Worm (Caenorhabditis elegans) whole organism, late embryonic: ENCODE data around the gene act-4.
A peak's percentile ranks its signal among the peaks of the same experiment; 100 is the strongest.

ENCODE experiments used
- C08G9.2 ChIP-seq: sonication (generic microtip); optimal IDR thresholded peaks from 2 replicates; lab custom pipeline; 2016; ENCODE audit warnings: mild to moderate bottlenecking, missing genetic modification characterization, moderate library complexity, missing compliant biosample characterization
- C38D4.7 ChIP-seq: fragments of 200-800 bp; sonication (Bioruptor generic); optimal IDR thresholded peaks from 2 replicates; lab custom pipeline; 2018; ENCODE audit warnings: mild to moderate bottlenecking, missing genetic modification characterization, moderate library complexity, missing compliant biosample characterization
- F13H6.1 ChIP-seq: sonication (generic microtip); optimal IDR thresholded peaks from 2 replicates; lab custom pipeline; 2016; ENCODE audit warnings: missing genetic modification characterization, missing compliant biosample characterization
- K02D7.2 ChIP-seq: sonication (generic microtip); optimal IDR thresholded peaks from 2 replicates; lab custom pipeline; 2017; ENCODE audit warnings: mild to moderate bottlenecking, missing genetic modification characterization, missing compliant biosample characterization
- K09A11.1 ChIP-seq: sonication (generic microtip); optimal IDR thresholded peaks from 2 replicates; lab custom pipeline; 2017; ENCODE audit warnings: antibody characterized with exemption, mild to moderate bottlenecking, missing genetic modification characterization, missing compliant biosample characterization; ENCODE audit not compliant: insufficient read depth
- ceh-18 ChIP-seq: sonication (generic microtip); optimal IDR thresholded peaks from 2 replicates; lab custom pipeline; 2016; ENCODE audit warnings: missing genetic modification characterization, missing compliant biosample characterization
- ceh-30 ChIP-seq: fragments of 150-350 bp; optimal IDR thresholded peaks from 2 replicates; lab custom pipeline; 2014; ENCODE audit warnings: missing biosample characterization, missing genetic modification characterization
- ceh-31 ChIP-seq: sonication (generic microtip); optimal IDR thresholded peaks from 2 replicates; lab custom pipeline; 2016; ENCODE audit warnings: missing genetic modification characterization, missing compliant biosample characterization
- ceh-34 ChIP-seq: sonication (generic microtip); optimal IDR thresholded peaks from 2 replicates; lab custom pipeline; 2016; ENCODE audit warnings: mild to moderate bottlenecking, missing genetic modification characterization, missing compliant biosample characterization
- ceh-45 ChIP-seq: fragments of 200-800 bp; sonication (Bioruptor generic); IDR thresholded peaks from 2 replicates; pipeline ENCODE4 v1.3.6; 2022; ENCODE audit warnings: missing genetic modification reagents, missing genetic modification characterization, missing compliant biosample characterization
- ceh-6 ChIP-seq: fragments of 200-800 bp; sonication (Bioruptor generic); optimal IDR thresholded peaks from 2 replicates; lab custom pipeline; 2018; ENCODE audit warnings: mild to moderate bottlenecking, missing genetic modification characterization, missing compliant biosample characterization
- ceh-9 ChIP-seq: sonication (generic microtip); optimal IDR thresholded peaks from 2 replicates; lab custom pipeline; 2016; ENCODE audit warnings: mild to moderate bottlenecking, missing genetic modification characterization, inconsistent platforms, missing compliant biosample characterization
- dmd-4 ChIP-seq: sonication (generic microtip); optimal IDR thresholded peaks from 2 replicates; lab custom pipeline; 2016; ENCODE audit warnings: borderline replicate concordance, missing genetic modification characterization, missing compliant biosample characterization
- dve-1 ChIP-seq: sonication (generic microtip); optimal IDR thresholded peaks from 2 replicates; lab custom pipeline; 2017; ENCODE audit warnings: antibody characterized with exemption, mild to moderate bottlenecking, missing genetic modification characterization, missing compliant biosample characterization
- elt-2 ChIP-seq: sonication (generic microtip); optimal IDR thresholded peaks from 2 replicates; lab custom pipeline; 2016; ENCODE audit warnings: missing genetic modification reagents, missing genetic modification characterization, missing compliant biosample characterization
- elt-4 ChIP-seq: sonication (generic microtip); optimal IDR thresholded peaks from 2 replicates; lab custom pipeline; 2016; ENCODE audit warnings: missing genetic modification characterization, missing compliant biosample characterization
- fax-1 ChIP-seq: sonication (generic microtip); optimal IDR thresholded peaks from 2 replicates; lab custom pipeline; 2016; ENCODE audit warnings: missing genotype, missing genetic modification characterization, missing compliant biosample characterization
- fkh-10 ChIP-seq: fragments of 150-350 bp; optimal IDR thresholded peaks from 2 replicates; lab custom pipeline; 2014; ENCODE audit warnings: missing biosample characterization, missing genetic modification reagents, missing genetic modification characterization
- gmeb-2 ChIP-seq: sonication (generic microtip); optimal IDR thresholded peaks from 2 replicates; lab custom pipeline; 2016; ENCODE audit warnings: missing genetic modification characterization, inconsistent platforms, missing compliant biosample characterization
- hlh-13 ChIP-seq: fragments of 200-800 bp; sonication (Bioruptor generic); optimal IDR thresholded peaks from 2 replicates; lab custom pipeline; 2018; ENCODE audit warnings: mild to moderate bottlenecking, missing genetic modification characterization, missing compliant biosample characterization
- hlh-15 ChIP-seq: sonication (generic microtip); optimal IDR thresholded peaks from 2 replicates; lab custom pipeline; 2016; ENCODE audit warnings: missing genetic modification characterization, missing compliant biosample characterization
- hlh-30 ChIP-seq: sonication (generic microtip); optimal IDR thresholded peaks from 2 replicates; lab custom pipeline; 2017; ENCODE audit warnings: antibody characterized with exemption, missing genetic modification characterization, missing compliant biosample characterization; ENCODE audit not compliant: insufficient read depth
- hlh-6 ChIP-seq: sonication (generic microtip); optimal IDR thresholded peaks from 2 replicates; lab custom pipeline; 2016; ENCODE audit warnings: missing genotype, missing genetic modification characterization, missing compliant biosample characterization
- hlh-8 ChIP-seq: sonication (generic microtip); optimal IDR thresholded peaks from 2 replicates; lab custom pipeline; 2016; ENCODE audit warnings: missing genotype, missing genetic modification characterization, missing compliant biosample characterization
- lin-11 ChIP-seq: fragments of 200-800 bp; sonication (Bioruptor generic); optimal IDR thresholded peaks from 2 replicates; lab custom pipeline; 2018; ENCODE audit warnings: mild to moderate bottlenecking, missing genetic modification characterization, missing compliant biosample characterization
- madf-2 ChIP-seq: sonication (generic microtip); optimal IDR thresholded peaks from 2 replicates; lab custom pipeline; 2017; ENCODE audit warnings: missing genetic modification characterization, missing compliant biosample characterization
- nfya-1 ChIP-seq: sonication (generic microtip); optimal IDR thresholded peaks from 2 replicates; lab custom pipeline; 2017; ENCODE audit warnings: missing genetic modification characterization, mild to moderate bottlenecking, missing compliant biosample characterization, antibody characterized with exemption, moderate library complexity
- nhr-11 ChIP-seq: fragments of 150-350 bp; optimal IDR thresholded peaks from 2 replicates; lab custom pipeline; 2014; ENCODE audit warnings: missing biosample characterization, missing genetic modification characterization
- nhr-232 ChIP-seq: sonication (generic microtip); optimal IDR thresholded peaks from 2 replicates; lab custom pipeline; 2016; ENCODE audit warnings: missing genetic modification characterization, missing compliant biosample characterization
- odd-2 ChIP-seq: sonication (generic microtip); optimal IDR thresholded peaks from 2 replicates; lab custom pipeline; 2017; ENCODE audit warnings: antibody characterized with exemption, mild to moderate bottlenecking, missing genetic modification characterization, missing compliant biosample characterization
- pat-9 ChIP-seq: fragments of 200-800 bp; sonication (Bioruptor generic); optimal IDR thresholded peaks from 2 replicates; lab custom pipeline; 2018; ENCODE audit warnings: mild to moderate bottlenecking, missing genetic modification characterization, moderate library complexity, missing compliant biosample characterization
- pqm-1 ChIP-seq: sonication (generic microtip); optimal IDR thresholded peaks from 2 replicates; lab custom pipeline; 2016; ENCODE audit warnings: missing genetic modification characterization, missing compliant biosample characterization
- pros-1 ChIP-seq: fragments of 150-350 bp; optimal IDR thresholded peaks from 2 replicates; lab custom pipeline; 2014; ENCODE audit warnings: missing biosample characterization, missing genetic modification reagents, missing genetic modification characterization
- ref-2 ChIP-seq: sonication (generic microtip); optimal IDR thresholded peaks from 2 replicates; lab custom pipeline; 2016; ENCODE audit warnings: missing genetic modification characterization, missing compliant biosample characterization
- rnt-1 ChIP-seq: sonication (generic microtip); optimal IDR thresholded peaks from 2 replicates; lab custom pipeline; 2016; ENCODE audit warnings: missing genetic modification characterization, missing compliant biosample characterization
- sdc-2 ChIP-seq: sonication (generic microtip); optimal IDR thresholded peaks from 2 replicates; lab custom pipeline; 2016; ENCODE audit warnings: missing genotype, missing genetic modification characterization, missing compliant biosample characterization
- sox-2 ChIP-seq: fragments of 200-800 bp; sonication (Bioruptor generic); IDR thresholded peaks from 2 replicates; pipeline ENCODE4 v1.3.6; 2022; ENCODE audit warnings: missing genetic modification reagents, missing genetic modification characterization, missing compliant biosample characterization
- syd-9 ChIP-seq: sonication (generic microtip); optimal IDR thresholded peaks from 2 replicates; lab custom pipeline; 2016; ENCODE audit warnings: mild to moderate bottlenecking, missing genetic modification characterization, moderate library complexity, missing compliant biosample characterization
- tbx-2 ChIP-seq: sonication (generic microtip); optimal IDR thresholded peaks from 2 replicates; lab custom pipeline; 2016; ENCODE audit warnings: missing genetic modification characterization, missing compliant biosample characterization
- ttx-3 ChIP-seq: sonication (generic microtip); optimal IDR thresholded peaks from 2 replicates; lab custom pipeline; 2016; ENCODE audit warnings: missing genetic modification reagents, missing genetic modification characterization, missing compliant biosample characterization
- unc-42 ChIP-seq: sonication (generic microtip); optimal IDR thresholded peaks from 2 replicates; lab custom pipeline; 2016; ENCODE audit warnings: missing genotype, missing genetic modification characterization, missing compliant biosample characterization
- unc-55 ChIP-seq: sonication (generic microtip); optimal IDR thresholded peaks from 2 replicates; lab custom pipeline; 2017; ENCODE audit warnings: missing biosample characterization, missing genetic modification reagents, missing genetic modification characterization
- unc-86 ChIP-seq: sonication (generic microtip); optimal IDR thresholded peaks from 2 replicates; lab custom pipeline; 2016; ENCODE audit warnings: missing genetic modification characterization, missing compliant biosample characterization

Gene act-4

DNA sequence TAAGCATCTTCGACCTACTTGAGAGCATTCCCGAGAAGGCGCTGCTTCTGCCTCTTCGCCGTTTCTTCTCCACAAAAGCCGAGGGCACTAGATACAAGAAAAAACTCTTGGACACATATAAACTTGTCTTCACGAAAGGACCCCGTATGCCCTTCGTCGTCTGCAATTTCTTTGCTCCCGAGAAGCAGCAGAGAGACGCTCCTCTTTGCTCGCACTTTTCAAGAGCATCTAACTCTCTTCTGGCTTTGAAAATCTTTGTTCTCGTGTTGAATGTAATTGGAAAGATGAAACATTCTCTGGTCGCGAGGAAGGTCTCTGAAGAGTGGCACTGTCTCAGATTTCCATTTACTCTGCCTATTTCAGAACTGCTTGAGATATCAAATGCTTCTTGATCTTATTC is 21.4 kb upstream of the act-4 start:
- TF ChIP-seq sox-2 (GFP tag; lab: Robert Waterston, UW) (no peak), gmeb-2 (tag; lab: Kevin White, UChicago) (no peak), nhr-11 (tag; lab: Kevin White, UChicago) (no peak), K02D7.2 (no peak), ceh-18 (tag; lab: Kevin White, UChicago) (no peak), ttx-3 (tag; lab: Kevin White, UChicago) (no peak), odd-2 (no peak), pros-1 (no peak), K09A11.1 (tag; lab: Kevin White, UChicago) (no peak), pat-9 (tag; lab: Kevin White, UChicago) (no peak), pqm-1 (tag; lab: Kevin White, UChicago) (no peak), dve-1 (tag; lab: Kevin White, UChicago) (no peak), ref-2 (tag; lab: Kevin White, UChicago) (no peak), sdc-2 (no peak), elt-2 (tag; lab: Kevin White, UChicago) (no peak), dmd-4 (tag; lab: Kevin White, UChicago) (no peak), C08G9.2 (tag; lab: Kevin White, UChicago) (no peak)

DNA sequence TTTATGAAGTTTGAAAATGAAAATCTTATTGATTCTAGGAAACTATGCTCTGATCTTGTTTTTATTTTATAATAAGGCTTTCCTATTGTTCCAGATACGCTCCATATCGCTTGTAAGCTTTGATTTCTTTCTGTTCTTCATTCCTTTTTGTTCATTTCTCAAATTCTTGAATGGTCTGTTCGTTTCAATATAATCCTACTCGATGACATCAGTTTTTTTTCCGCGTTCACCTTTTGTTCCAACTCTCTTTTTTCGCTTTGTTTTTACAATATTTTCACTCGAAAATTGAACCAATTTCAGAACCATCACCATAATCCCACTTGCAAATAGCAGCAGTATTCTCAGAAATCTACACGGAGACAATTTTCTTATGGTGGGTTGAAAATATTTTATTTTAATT is 12.7 kb upstream of the act-4 start, which contains the start of gene tyra-3:
Gene tyra-3, plus strand, starts transcription at position 301 of the 400 bp plus-strand sequence.
- TF ChIP-seq syd-9 (tag; lab: Kevin White, UChicago) = no peak
- TF ChIP-seq unc-55 (GFP tag; lab: Kevin White, UChicago) = no peak
- no peak for TF ChIP-seq tbx-2 (tag; lab: Kevin White, UChicago)
- TF ChIP-seq ceh-6 = no peak
- TF ChIP-seq hlh-15 (tag; lab: Kevin White, UChicago) = no peak
- TF ChIP-seq nhr-232 (tag; lab: Kevin White, UChicago) = no peak
- TF ChIP-seq hlh-13 (GFP tag; lab: Kevin White, UChicago) = no peak
- TF ChIP-seq fkh-10 = no peak
- TF ChIP-seq hlh-30 (tag; lab: Kevin White, UChicago) = no peak
- no peak for TF ChIP-seq ceh-34 (tag; lab: Kevin White, UChicago)
- TF ChIP-seq unc-42 (tag; lab: Kevin White, UChicago) = no peak
- TF ChIP-seq, all 69 proteins: peak for 0

DNA sequence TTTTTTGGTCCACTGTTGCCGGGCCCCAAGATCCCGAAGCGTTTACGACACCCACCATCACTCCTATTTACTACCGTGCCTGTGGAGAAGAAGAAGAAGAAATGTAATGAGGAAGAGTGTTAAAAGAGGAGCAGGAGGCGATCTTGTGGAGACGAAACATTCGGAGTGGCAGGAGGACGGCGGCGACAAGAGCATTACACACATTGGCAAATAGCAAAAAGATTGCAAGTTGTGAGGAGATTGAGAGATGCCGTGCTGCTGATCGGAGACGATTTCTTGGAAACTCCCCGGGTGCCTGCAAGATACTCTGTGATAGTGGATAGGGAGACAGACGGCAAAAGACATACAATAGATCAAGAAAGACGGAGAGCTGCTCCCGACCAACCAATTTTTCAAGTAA is 3.2 kb upstream of the act-4 start, which contains the start of gene M03F4.4:
Gene M03F4.4, minus strand, starts transcription at position 160 of the 400 bp plus-strand sequence.
- no peak for TF ChIP-seq sox-2 (GFP tag; lab: Robert Waterston, UW)
- TF ChIP-seq lin-11 (tag; lab: Kevin White, UChicago) = no peak
- TF ChIP-seq ceh-31 (tag; lab: Kevin White, UChicago) = peak; percentile 13
- TF ChIP-seq unc-86 = no peak
- peak; percentile 53 for TF ChIP-seq tbx-2 (tag; lab: Kevin White, UChicago)
- no peak for TF ChIP-seq madf-2 (tag; lab: Kevin White, UChicago)
- peak; percentile 59 for TF ChIP-seq pat-9 (tag; lab: Kevin White, UChicago)
- TF ChIP-seq F13H6.1 (tag; lab: Kevin White, UChicago) = peak; percentile 51
- peak; percentile 10 for TF ChIP-seq hlh-6 (tag; lab: Kevin White, UChicago)
- TF ChIP-seq rnt-1 = peak; percentile 81
- TF ChIP-seq ceh-30 (tag; lab: Kevin White, UChicago) = no peak
- peak; percentile 26 for TF ChIP-seq C08G9.2 (tag; lab: Kevin White, UChicago)
- peak; percentile 25 for TF ChIP-seq ceh-34 (tag; lab: Kevin White, UChicago)
- no peak for TF ChIP-seq hlh-15 (tag; lab: Kevin White, UChicago)
- no peak for TF ChIP-seq fax-1 (tag; lab: Kevin White, UChicago)
- TF ChIP-seq hlh-8 (tag; lab: Kevin White, UChicago) = no peak
- TF ChIP-seq ceh-9 (tag; lab: Kevin White, UChicago) = no peak
- no peak for TF ChIP-seq ceh-45 (GFP tag; lab: Robert Waterston, UW)
- TF ChIP-seq ceh-18 (tag; lab: Kevin White, UChicago) = peak; percentile 93
- peak; percentile 24 for TF ChIP-seq nhr-11 (tag; lab: Kevin White, UChicago)
- TF ChIP-seq sdc-2 = peak; percentile 1
- TF ChIP-seq nfya-1 = peak; percentile 30
- no peak for TF ChIP-seq dmd-4 (tag; lab: Kevin White, UChicago)
- TF ChIP-seq hlh-30 (tag; lab: Kevin White, UChicago) = no peak
- no peak for TF ChIP-seq dve-1 (tag; lab: Kevin White, UChicago)
- TF ChIP-seq elt-4 (tag; lab: Kevin White, UChicago) = no peak
- peak; percentile 50 for TF ChIP-seq unc-55 (GFP tag; lab: Kevin White, UChicago)
- no peak for TF ChIP-seq C38D4.7 (GFP tag; lab: Kevin White, UChicago)
